Comparison of ENCODE assay signal across 2 fruit fly cellular contexts in the genomic region with DNA sequence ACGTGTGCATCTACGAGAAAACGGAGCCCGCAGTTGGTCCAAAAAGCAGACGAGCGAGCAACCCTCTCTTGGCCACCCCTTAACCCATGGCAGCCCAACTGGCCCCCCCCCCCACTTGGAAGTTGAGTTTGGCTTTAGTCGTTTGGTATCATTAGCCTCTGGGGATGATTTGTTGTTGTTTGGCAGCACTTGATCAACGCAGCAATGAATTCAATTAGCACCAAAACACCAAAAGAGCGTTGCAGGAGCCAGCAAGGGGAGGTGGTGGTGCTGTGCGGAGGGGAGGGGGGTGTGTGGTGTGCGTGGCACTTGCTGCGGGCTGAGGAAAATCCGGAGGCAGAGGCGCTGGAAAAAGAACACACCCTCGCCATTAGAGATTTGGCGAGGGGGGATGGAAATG.
TF ChIP-seq lines count a peak whose summit lies in the region.

No protein-coding gene starts in this region.

- TF ChIP-seq CTCF in whole organism, embryonic (GFP tag; optimal IDR thresholded peaks at IDR 0.05; lab: Kevin White, UChicago): no peak

TF ChIP-seq in whole organism, embryonic, 481 proteins besides CTCF, POLR2A, EP300 and RAD21 (continues in another document):
- TF ChIP-seq Hr3 (GFP tag; optimal IDR thresholded peaks at IDR 0.05; lab: Kevin White, UChicago): no peak
- TF ChIP-seq ewg (GFP tag; optimal IDR thresholded peaks at IDR 0.05; lab: Kevin White, UChicago): no peak
- TF ChIP-seq tio (GFP tag; optimal IDR thresholded peaks at IDR 0.05; lab: Kevin White, UChicago): no peak
- no peak for TF ChIP-seq CrebB (tag; optimal IDR thresholded peaks at IDR 0.05; lab: Kevin White, UChicago)
- no peak for TF ChIP-seq CG14965 (GFP tag; optimal IDR thresholded peaks at IDR 0.05; lab: Kevin White, UChicago; ENCODE audit: borderline replicate concordance)
- TF ChIP-seq Asciz (GFP tag; optimal IDR thresholded peaks at IDR 0.05; lab: Kevin White, UChicago): no peak
- TF ChIP-seq CG18764 (GFP tag; optimal IDR thresholded peaks at IDR 0.05; lab: Kevin White, UChicago): no peak
- TF ChIP-seq wdn (GFP tag; IDR thresholded peaks at IDR 0.05; lab: Robert Waterston, UW): no peak
- TF ChIP-seq lola (GFP tag; optimal IDR thresholded peaks at IDR 0.05; lab: Kevin White, UChicago): no peak
- no peak for TF ChIP-seq Atf6 (GFP tag; IDR thresholded peaks at IDR 0.05; lab: Robert Waterston, UW)
- TF ChIP-seq Abd-B (GFP tag; optimal IDR thresholded peaks at IDR 0.05; lab: Kevin White, UChicago): no peak
- no peak for TF ChIP-seq CG1603 (tag; optimal IDR thresholded peaks at IDR 0.05; lab: Kevin White, UChicago)
- TF ChIP-seq amos (GFP tag; IDR thresholded peaks at IDR 0.05; lab: Robert Waterston, UW; ENCODE audit: partially characterized antibody): no peak
- peak; percentile 66 for TF ChIP-seq gcm (GFP tag; optimal IDR thresholded peaks at IDR 0.05; lab: Kevin White, UChicago)
- TF ChIP-seq gce (GFP tag; IDR thresholded peaks at IDR 0.05; lab: Robert Waterston, UW): no peak
- no peak for TF ChIP-seq bsh (GFP tag; optimal IDR thresholded peaks at IDR 0.05; lab: Kevin White, UChicago)
- no peak for TF ChIP-seq CG30403 (GFP tag; optimal IDR thresholded peaks at IDR 0.05; lab: Kevin White, UChicago)
- no peak for TF ChIP-seq otp (GFP tag; IDR thresholded peaks at IDR 0.05; lab: Robert Waterston, UW)
- TF ChIP-seq lov (optimal IDR thresholded peaks at IDR 0.05; lab: Kevin White, UChicago): no peak
- TF ChIP-seq lov (GFP tag; IDR thresholded peaks at IDR 0.05; lab: Robert Waterston, UW): no peak
- no peak for TF ChIP-seq tx (GFP tag; optimal IDR thresholded peaks at IDR 0.05; lab: Kevin White, UChicago)
- no peak for TF ChIP-seq CG8359 (GFP tag; optimal IDR thresholded peaks at IDR 0.05; lab: Kevin White, UChicago; ENCODE audit: borderline replicate concordance)
- no peak for TF ChIP-seq scrt (GFP tag; optimal IDR thresholded peaks at IDR 0.05; lab: Kevin White, UChicago)
- TF ChIP-seq CG9437 (GFP tag; optimal IDR thresholded peaks at IDR 0.05; lab: Kevin White, UChicago): no peak
- no peak for TF ChIP-seq Blimp-1 (GFP tag; optimal IDR thresholded peaks at IDR 0.05; lab: Kevin White, UChicago)
- TF ChIP-seq mam (GFP tag; optimal IDR thresholded peaks at IDR 0.05; lab: Kevin White, UChicago): no peak
- TF ChIP-seq bbx (GFP tag; IDR thresholded peaks at IDR 0.05; lab: Robert Waterston, UW; ENCODE audit: partially characterized antibody): no peak
- peak; percentile 87 for TF ChIP-seq pros (GFP tag; optimal IDR thresholded peaks at IDR 0.05; lab: Kevin White, UChicago)
- no peak for TF ChIP-seq Oaz (GFP tag; IDR thresholded peaks at IDR 0.05; lab: Robert Waterston, UW)
- no peak for TF ChIP-seq CG11696 (GFP tag; IDR thresholded peaks at IDR 0.05; lab: Robert Waterston, UW)
- no peak for TF ChIP-seq CG7987 (GFP tag; optimal IDR thresholded peaks at IDR 0.05; lab: Kevin White, UChicago)
- no peak for TF ChIP-seq CG15696 (tag; optimal IDR thresholded peaks at IDR 0.05; lab: Kevin White, UChicago)
- no peak for TF ChIP-seq ham (GFP tag; IDR thresholded peaks at IDR 0.05; lab: Robert Waterston, UW)
- TF ChIP-seq CG10462 (GFP tag; optimal IDR thresholded peaks at IDR 0.05; lab: Kevin White, UChicago): no peak
- TF ChIP-seq Nf-YB (GFP tag; optimal IDR thresholded peaks at IDR 0.05; lab: Kevin White, UChicago): peak; percentile 71
- TF ChIP-seq cwo (GFP tag; optimal IDR thresholded peaks at IDR 0.05; lab: Kevin White, UChicago): no peak
- 0 out of 2 replicates have a peak, but pooled peaks have one; percentile 31 for TF ChIP-seq Awh (GFP tag; IDR thresholded peaks at IDR 0.05; lab: Robert Waterston, UW)
- TF ChIP-seq CG11093 (GFP tag; IDR thresholded peaks at IDR 0.05; lab: Robert Waterston, UW): no peak
- TF ChIP-seq pzg (GFP tag; optimal IDR thresholded peaks at IDR 0.05; lab: Kevin White, UChicago): no peak
- no peak for TF ChIP-seq lbe (GFP tag; optimal IDR thresholded peaks at IDR 0.05; lab: Kevin White, UChicago)
- TF ChIP-seq CG15269 (tag; optimal IDR thresholded peaks at IDR 0.05; lab: Kevin White, UChicago): no peak
- no peak for TF ChIP-seq Pdp1 (GFP tag; optimal IDR thresholded peaks at IDR 0.05; lab: Kevin White, UChicago)
- no peak for TF ChIP-seq psq (GFP tag; optimal IDR thresholded peaks at IDR 0.05; lab: Kevin White, UChicago)
- peak; percentile 81 for TF ChIP-seq abd-A (tag; optimal IDR thresholded peaks at IDR 0.05; lab: Kevin White, UChicago)
- no peak for TF ChIP-seq CG17802 (tag; optimal IDR thresholded peaks at IDR 0.05; lab: Kevin White, UChicago)

TF ChIP-seq in whole organism, pupa, 21 proteins besides CTCF, POLR2A, EP300 and RAD21:
- TF ChIP-seq CG10348 (GFP tag; IDR thresholded peaks at IDR 0.05; lab: Robert Waterston, UW) (0 out of 2 replicates have a peak, but pooled peaks have one; percentile 11), CG34367 (tag; optimal IDR thresholded peaks at IDR 0.05; lab: Kevin White, UChicago) (no peak), CG8301 (tag; optimal IDR thresholded peaks at IDR 0.05; lab: Kevin White, UChicago) (no peak), rn (GFP tag; IDR thresholded peaks at IDR 0.05; lab: Robert Waterston, UW) (no peak)
